Worm (Caenorhabditis elegans) whole organism, L4/young adult: ENCODE results near the gene F13H8.6.

Source experiments
- dao-5 ChIP-seq: sonication (generic microtip); optimal IDR thresholded peaks from 2 replicates; lab custom pipeline; 2016; ENCODE audit warnings: missing genotype, missing genetic modification characterization, moderate library complexity, missing compliant biosample characterization
- him-1 ChIP-seq: sonication (generic microtip); optimal IDR thresholded peaks from 2 replicates; lab custom pipeline; 2016; ENCODE audit warnings: missing genotype, missing genetic modification reagents, missing genetic modification characterization, missing compliant biosample characterization

ce11 chrII:6283074-6283473 lies 3.7 kb downstream of the F13H8.6 start, which contains the start of gene F13H8.1:
- no peak for TF ChIP-seq dao-5 (tag; lab: Kevin White, UChicago)
- no peak for TF ChIP-seq him-1 (tag; lab: Kevin White, UChicago)
